Worm (Caenorhabditis elegans) whole organism, young adult: Measurements from ENCODE around the gene gtap-2.

Experiments
- F39B2.1 ChIP-seq: fragments of 200-800 bp; sonication (Bioruptor generic); IDR thresholded peaks from 2 replicates; pipeline ENCODE4 v1.3.6; 2022; ENCODE audit warnings: missing genetic modification reagents, missing genetic modification characterization, missing compliant biosample characterization
- F49E8.2 ChIP-seq: sonication (generic microtip); optimal IDR thresholded peaks from 3 replicates; lab custom pipeline; 2017; ENCODE audit warnings: missing genetic modification characterization, mild to moderate bottlenecking, missing compliant biosample characterization, antibody characterized with exemption, moderate library complexity; ENCODE audit not compliant: insufficient read depth
- K11D2.4 ChIP-seq: fragments of 200-800 bp; sonication (Bioruptor generic); IDR thresholded peaks from 2 replicates; pipeline ENCODE4 v1.3.6; 2022; ENCODE audit warnings: missing genetic modification reagents, missing genetic modification characterization, missing compliant biosample characterization
- akir-1 ChIP-seq: fragments of 200-800 bp; sonication (Bioruptor generic); optimal IDR thresholded peaks from 2 replicates; lab custom pipeline; 2018; ENCODE audit warnings: mild to moderate bottlenecking, missing genetic modification characterization, moderate library complexity, missing compliant biosample characterization
- ama-1 ChIP-seq, 3 experiments: fragments of 150-350 bp in 1 of 3; sonication (generic microtip) in 2 of 3; optimal IDR thresholded peaks; 2 replicates each; lab custom pipeline; 2014 to 2018; ENCODE audit warnings: missing biosample characterization in 2 of 3, missing genetic modification characterization in 2 of 3, missing genetic modification reagents in 2 of 3
- snpc-4 ChIP-seq, 5 experiments: fragments of 150-350 bp in 1 of 5; sonication (generic microtip) in 4 of 5; optimal IDR thresholded peaks; 2 replicates each; lab custom pipeline; 2014 to 2018; ENCODE audit warnings: missing genetic modification characterization in 5 of 5, missing biosample characterization in 3 of 5, antibody characterized with exemption in 2 of 5, mild to moderate bottlenecking in 2 of 5, missing compliant biosample characterization in 2 of 5, missing genotype in 2 of 5, moderate library complexity in 2 of 5, missing genetic modification reagents in 1 of 5
- somi-1 ChIP-seq: fragments of 200-800 bp; sonication (Bioruptor generic); optimal IDR thresholded peaks from 2 replicates; lab custom pipeline; 2018; ENCODE audit warnings: mild to moderate bottlenecking, missing genetic modification characterization, missing compliant biosample characterization
- unc-130 ChIP-seq: sonication (generic microtip); optimal IDR thresholded peaks from 2 replicates; lab custom pipeline; 2016; ENCODE audit warnings: missing genetic modification reagents, missing genetic modification characterization, missing compliant biosample characterization

- no peak for TF ChIP-seq akir-1 (GFP tag; lab: Kevin White, UChicago)
- TF ChIP-seq snpc-4 (GFP tag; optimal IDR thresholded peaks at IDR 0.05; lab: Kevin White, UChicago): no peak
- no peak for TF ChIP-seq snpc-4 (tag; optimal IDR thresholded peaks at IDR 0.05; lab: Kevin White, UChicago)
- TF ChIP-seq F39B2.1: no peak
- TF ChIP-seq unc-130 (GFP tag; lab: Kevin White, UChicago): no peak
- no peak for TF ChIP-seq F49E8.2 (tag; lab: Kevin White, UChicago)
- TF ChIP-seq K11D2.4 (GFP tag; lab: Robert Waterston, UW): no peak
- TF ChIP-seq somi-1: no peak
- no peak for TF ChIP-seq ama-1 (optimal IDR thresholded peaks at IDR 0.05; lab: Kevin White, UChicago)
- no peak for TF ChIP-seq ama-1 (GFP tag; optimal IDR thresholded peaks at IDR 0.05; lab: Kevin White, UChicago)
These were observed 29.3 kb upstream of the gtap-2 start for ce11 chrIII:9779080-9779479.
